Fruit fly (Drosophila melanogaster): ENCODE results near the gene Burs.

DNA sequence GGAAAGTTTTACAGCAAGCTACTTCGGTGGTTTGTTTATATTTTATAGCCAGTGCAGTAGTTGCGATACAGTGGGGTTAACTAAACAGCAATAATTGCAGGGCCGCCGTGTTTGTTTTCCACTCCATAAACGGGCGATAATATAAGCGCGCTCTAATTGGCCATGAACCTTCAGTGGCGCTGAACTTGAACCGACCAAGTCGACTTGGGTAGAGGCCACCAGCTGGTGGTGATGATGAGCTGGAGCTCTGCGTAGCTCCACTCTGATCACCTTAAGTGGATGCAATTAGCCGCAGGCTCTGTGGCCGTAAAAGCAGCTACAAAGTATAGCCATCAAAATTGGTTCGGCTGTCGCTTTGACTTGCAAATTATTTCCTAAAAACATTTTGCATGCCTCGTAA is 10.8 kb downstream of the Burs start:
- TF ChIP-seq ey (GFP tag; optimal IDR thresholded peaks at IDR 0.05) (no peak), Abd-B (GFP tag; optimal IDR thresholded peaks at IDR 0.05) (no peak), Hr78 (GFP tag; optimal IDR thresholded peaks at IDR 0.05) (no peak)
